Worm (Caenorhabditis elegans) whole organism, early embryonic: ENCODE measurements around the gene ZK896.4.

Experiments
- aly-1 ChIP-seq: sonication (generic microtip); optimal IDR thresholded peaks from 2 replicates; lab custom pipeline; 2016; ENCODE audit warnings: missing genetic modification characterization, missing compliant biosample characterization
- ama-1 ChIP-seq: fragments of 150-350 bp; optimal IDR thresholded peaks from 2 replicates; lab custom pipeline; 2014
- scrt-1 ChIP-seq: fragments of 200-800 bp; sonication (Bioruptor generic); IDR thresholded peaks from 2 replicates; pipeline ENCODE4 v1.3.6; 2022; ENCODE audit warnings: missing genetic modification characterization, missing compliant biosample characterization
- tbx-11 ChIP-seq: fragments of 200-800 bp; sonication (Bioruptor generic); IDR thresholded peaks from 2 replicates; pipeline ENCODE4 v1.3.6; 2022; ENCODE audit warnings: missing genetic modification characterization, missing compliant biosample characterization

- TF ChIP-seq aly-1 (tag; lab: Kevin White, UChicago), result no peak
- TF ChIP-seq ama-1, result no peak
- TF ChIP-seq tbx-11 (GFP tag; lab: Robert Waterston, UW), result no peak
- TF ChIP-seq scrt-1, result no peak
Measured at ce11 chrIV:12859797-12860196, 23.3 kb downstream of the ZK896.4 start, which contains the start of gene gcy-18.
